Fruit fly (Drosophila melanogaster): ENCODE results near the gene CG8668.

DNA sequence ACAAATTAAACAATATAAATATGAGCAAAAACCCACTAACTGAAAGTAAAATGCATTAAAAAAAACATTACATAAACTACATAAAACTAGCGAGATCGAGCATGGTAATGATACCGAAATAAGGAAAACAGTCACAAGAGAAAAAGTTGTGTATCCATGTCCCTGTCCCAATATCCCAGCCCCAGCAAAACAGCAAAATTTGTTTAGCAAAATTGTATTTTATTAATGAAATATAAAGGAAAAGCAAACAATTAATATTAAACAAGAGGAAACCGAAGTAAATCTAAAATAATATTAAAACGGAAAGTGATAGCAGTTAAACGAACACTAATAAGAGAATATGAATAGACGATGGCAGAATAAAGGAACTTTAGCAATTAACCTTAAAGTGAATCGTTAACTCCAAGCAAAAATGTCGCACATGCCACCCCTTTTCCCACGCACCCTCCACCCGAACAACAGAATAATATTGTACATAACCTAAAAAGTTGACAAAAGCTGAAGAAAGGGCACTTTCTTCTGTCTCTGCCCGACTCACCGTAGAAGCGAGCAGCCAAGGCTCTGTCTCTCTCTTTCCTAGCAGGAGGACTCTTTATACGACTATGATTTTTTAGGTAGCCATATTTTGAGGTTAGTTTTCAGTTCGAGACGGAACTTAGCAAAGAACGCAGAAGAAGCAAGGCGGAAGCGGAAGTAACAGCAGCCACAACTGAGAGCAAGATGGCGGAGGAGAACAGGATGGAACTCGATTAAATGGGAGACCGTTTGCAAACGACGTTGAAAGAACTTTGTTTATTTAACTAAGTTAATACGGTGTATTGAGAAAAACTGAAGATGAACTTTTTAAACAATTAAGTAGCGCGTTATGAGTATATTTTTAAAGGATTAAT, 16.0 kb upstream of the CG8668 start:
- TF ChIP-seq D1 (tag; optimal IDR thresholded peaks at IDR 0.05) (no peak), Pif1B (GFP tag; optimal IDR thresholded peaks at IDR 0.05) (no peak)

Measured in whole organism, pupa.